Worm (Caenorhabditis elegans) whole organism, midembryonic: Measurements from ENCODE around the gene clec-223.

Experiments used
- T22C8.4 ChIP-seq: fragments of 200-800 bp; sonication (Bioruptor generic); IDR thresholded peaks from 2 replicates; pipeline ENCODE4 v1.3.6; 2022; ENCODE audit warnings: missing genetic modification characterization, missing compliant biosample characterization
- cog-1 ChIP-seq: sonication (generic microtip); optimal IDR thresholded peaks from 2 replicates; lab custom pipeline; 2016; ENCODE audit warnings: missing genetic modification characterization, missing compliant biosample characterization
- flt-1 ChIP-seq: fragments of 200-800 bp; sonication (Bioruptor generic); IDR thresholded peaks from 2 replicates; pipeline ENCODE4 v1.3.6; 2022; ENCODE audit warnings: missing genetic modification characterization, missing compliant biosample characterization
- klf-2 ChIP-seq: fragments of 200-800 bp; sonication (Bioruptor generic); conservative IDR thresholded peaks from 2 replicates; pipeline ENCODE4 v1.3.6; 2022; ENCODE audit warnings: missing genetic modification reagents, missing genetic modification characterization, missing compliant biosample characterization
- med-1 ChIP-seq: sonication (generic microtip); optimal IDR thresholded peaks from 2 replicates; lab custom pipeline; 2017; ENCODE audit warnings: missing genetic modification characterization, mild to moderate bottlenecking, missing compliant biosample characterization, antibody characterized with exemption, missing genetic modification reagents; ENCODE audit not compliant: insufficient read depth
- ref-1 ChIP-seq: fragments of 200-800 bp; sonication (Bioruptor generic); conservative IDR thresholded peaks from 2 replicates; pipeline ENCODE4 v1.3.6; 2022; ENCODE audit warnings: missing genetic modification reagents, missing genetic modification characterization, missing compliant biosample characterization
- tab-1 ChIP-seq: fragments of 200-800 bp; sonication (Bioruptor generic); IDR thresholded peaks from 2 replicates; pipeline ENCODE4 v1.3.6; 2022; ENCODE audit warnings: missing genetic modification characterization, missing compliant biosample characterization
- ztf-23 ChIP-seq: fragments of 200-800 bp; sonication (Bioruptor generic); IDR thresholded peaks from 2 replicates; pipeline ENCODE4 v1.3.6; 2022; ENCODE audit warnings: missing genetic modification reagents, missing genetic modification characterization, missing compliant biosample characterization
- ztf-29 ChIP-seq: fragments of 200-800 bp; sonication (Bioruptor generic); IDR thresholded peaks from 2 replicates; pipeline ENCODE4 v1.3.6; 2022; ENCODE audit warnings: missing genetic modification reagents, missing genetic modification characterization, missing compliant biosample characterization

clec-223 gene

DNA sequence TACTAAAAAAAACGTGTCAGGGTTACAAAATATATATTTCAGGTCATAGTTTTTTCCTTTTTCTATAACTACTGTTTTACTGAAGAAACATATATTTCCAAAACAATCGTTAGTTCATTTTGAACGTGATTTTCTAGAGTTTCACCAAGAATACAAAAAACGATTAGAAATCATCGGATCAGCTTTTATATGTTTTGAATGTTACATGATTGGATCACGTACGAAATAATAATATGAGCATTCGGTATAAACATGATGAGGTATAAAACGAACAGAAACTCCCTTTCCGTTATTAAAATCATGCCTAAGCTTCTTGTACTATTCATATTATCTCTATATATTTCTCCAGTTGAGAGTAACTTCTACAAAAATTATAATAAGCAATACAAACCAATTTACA is at the start of gene clec-223:
clec-223 (plus strand) TSS at position 301 of the 400 bp plus-strand sequence.
- no peak for TF ChIP-seq tab-1
- TF ChIP-seq T22C8.4: no peak
- TF ChIP-seq med-1: no peak
- TF ChIP-seq cog-1 (tag; lab: Kevin White, UChicago): no peak
- TF ChIP-seq klf-2 (GFP tag; lab: Robert Waterston, UW): no peak
- TF ChIP-seq ztf-23 (GFP tag; lab: Robert Waterston, UW): no peak
- no peak for TF ChIP-seq flt-1
- no peak for TF ChIP-seq ztf-29 (GFP tag; lab: Robert Waterston, UW)
- no peak for TF ChIP-seq ref-1 (GFP tag; lab: Robert Waterston, UW)

DNA sequence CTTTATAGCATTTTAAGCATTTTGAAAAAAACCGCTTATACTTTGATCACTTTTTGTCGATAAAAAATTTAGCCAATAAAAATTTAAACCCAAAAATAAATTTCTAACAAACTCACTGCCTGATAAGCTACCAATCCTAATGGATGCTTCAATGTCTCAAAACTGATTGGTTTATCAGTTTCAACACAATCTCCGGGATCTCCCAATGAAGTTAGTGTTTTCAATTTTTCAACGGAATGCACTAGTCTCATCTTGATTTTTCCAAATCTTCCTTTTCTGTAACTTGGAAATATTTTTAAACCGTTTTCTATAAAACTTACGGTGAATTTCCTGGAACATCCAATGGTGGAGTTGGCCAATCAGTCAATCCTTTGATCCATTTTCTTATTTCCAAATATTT is 49.2 kb upstream of the clec-223 start:
- TF ChIP-seq klf-2 (GFP tag; lab: Robert Waterston, UW): no peak
- TF ChIP-seq ztf-23 (GFP tag; lab: Robert Waterston, UW): no peak
- no peak for TF ChIP-seq flt-1
- no peak for TF ChIP-seq tab-1
- no peak for TF ChIP-seq cog-1 (tag; lab: Kevin White, UChicago)
- TF ChIP-seq ref-1 (GFP tag; lab: Robert Waterston, UW): no peak
- TF ChIP-seq T22C8.4: no peak
- TF ChIP-seq med-1: no peak
- TF ChIP-seq ztf-29 (GFP tag; lab: Robert Waterston, UW): no peak

DNA sequence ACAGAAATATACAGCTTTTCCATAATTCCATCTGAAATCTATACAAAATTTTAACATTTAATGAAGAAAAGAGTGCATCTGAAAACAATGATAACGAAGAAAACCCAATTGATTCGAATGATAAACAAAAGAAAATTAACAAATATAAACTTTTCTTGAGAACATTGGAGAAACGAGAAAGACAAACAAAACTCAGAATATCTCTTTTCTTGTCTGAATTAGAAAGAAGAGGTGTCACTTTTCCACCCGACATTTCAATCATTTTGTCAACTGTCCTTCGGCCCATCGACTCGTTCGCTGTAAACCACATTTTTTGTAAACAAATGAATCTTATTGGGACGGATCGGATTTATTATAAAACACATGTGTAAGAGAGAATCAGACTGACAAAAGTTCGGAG is 47.0 kb upstream of the clec-223 start, which contains the start of gene bgal-1:
bgal-1 (minus strand) TSS at position 38 of the 400 bp plus-strand sequence.
- no peak for TF ChIP-seq cog-1 (tag; lab: Kevin White, UChicago)
- TF ChIP-seq klf-2 (GFP tag; lab: Robert Waterston, UW): no peak
- no peak for TF ChIP-seq T22C8.4
- TF ChIP-seq tab-1: no peak
- TF ChIP-seq ref-1 (GFP tag; lab: Robert Waterston, UW): no peak

DNA sequence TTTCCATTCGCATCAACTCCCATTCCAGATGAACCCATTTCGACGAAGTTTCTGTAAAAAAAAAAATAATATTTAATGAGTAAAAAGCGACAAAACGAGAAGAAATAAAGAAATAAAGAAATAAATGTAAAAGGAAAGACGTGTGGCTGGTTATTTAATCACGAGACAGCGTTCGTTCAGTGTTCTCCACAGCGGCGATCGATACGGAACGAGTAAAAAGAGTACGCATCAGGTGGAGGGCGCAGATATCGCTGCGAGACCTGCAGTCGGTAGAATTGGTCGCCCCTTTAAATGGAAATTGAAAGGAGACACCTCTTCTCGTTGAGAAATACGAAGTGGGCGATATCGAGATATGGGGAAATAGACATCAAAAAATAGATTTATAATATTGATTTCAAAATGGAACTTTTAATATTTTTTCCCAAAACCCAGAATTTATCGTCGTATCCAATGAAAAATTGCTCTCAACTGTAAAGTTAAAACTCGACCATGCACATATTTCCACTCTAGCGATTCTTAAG is 44.2 kb upstream of the clec-223 start, which contains the start of gene pqn-70:
pqn-70 (minus strand) TSS at position 51 of the 521 bp plus-strand sequence.
- TF ChIP-seq ref-1 (GFP tag; lab: Robert Waterston, UW): no peak
- peak; percentile 67; the same call in 1 of the 2 replicates for TF ChIP-seq flt-1
- TF ChIP-seq tab-1: no peak
- TF ChIP-seq ztf-29 (GFP tag; lab: Robert Waterston, UW): no peak
- TF ChIP-seq T22C8.4: peak; percentile 90
- peak; percentile 61 for TF ChIP-seq cog-1 (tag; lab: Kevin White, UChicago)
- TF ChIP-seq med-1: no peak
- TF ChIP-seq ztf-23 (GFP tag; lab: Robert Waterston, UW): peak; percentile 57; the same call in 1 of the 2 replicates
- no peak for TF ChIP-seq klf-2 (GFP tag; lab: Robert Waterston, UW)

DNA sequence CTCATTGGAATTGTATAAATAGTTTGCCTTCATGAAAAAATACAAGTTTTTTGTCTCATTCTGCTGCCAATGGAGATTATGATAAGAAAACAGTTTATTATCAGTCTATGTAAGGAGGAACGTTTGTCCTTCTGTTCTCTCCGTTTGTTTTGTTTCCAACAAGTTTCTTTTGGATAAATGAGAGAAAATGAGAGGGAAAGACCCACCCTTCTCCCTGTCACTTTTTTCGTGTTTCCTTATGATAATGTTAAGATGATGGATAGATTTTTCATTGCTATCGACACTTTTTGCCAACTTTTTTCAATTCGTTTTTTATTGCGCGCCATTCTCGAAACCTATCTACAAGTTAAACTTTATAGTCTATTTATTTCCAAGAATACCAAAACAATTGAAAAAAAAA is 41.8 kb upstream of the clec-223 start:
- TF ChIP-seq T22C8.4: no peak
- TF ChIP-seq tab-1: no peak
- no peak for TF ChIP-seq ztf-23 (GFP tag; lab: Robert Waterston, UW)
- TF ChIP-seq klf-2 (GFP tag; lab: Robert Waterston, UW): no peak
- no peak for TF ChIP-seq ztf-29 (GFP tag; lab: Robert Waterston, UW)
- no peak for TF ChIP-seq cog-1 (tag; lab: Kevin White, UChicago)
- TF ChIP-seq ref-1 (GFP tag; lab: Robert Waterston, UW): no peak
- TF ChIP-seq flt-1: no peak
- TF ChIP-seq med-1: no peak

DNA sequence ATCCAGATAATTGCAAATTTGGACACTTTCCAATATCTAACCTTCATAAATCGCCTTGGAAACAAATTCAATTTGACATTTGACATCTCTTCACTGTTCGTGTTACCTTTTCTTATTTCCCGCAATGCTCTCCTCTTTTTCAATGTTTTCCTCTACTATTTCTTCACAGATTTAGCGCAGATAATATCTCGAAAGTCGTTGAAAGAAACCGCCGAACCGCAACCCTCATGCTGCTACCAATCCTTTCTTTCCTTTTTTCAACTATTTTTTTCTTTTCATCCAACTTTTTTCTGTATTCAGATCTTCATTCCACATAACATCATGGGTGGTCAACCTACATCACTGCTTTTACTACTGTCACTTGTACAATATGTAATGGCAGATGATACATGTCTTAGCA is 38.6 kb upstream of the clec-223 start, which contains the start of gene T19B10.5:
T19B10.5 (plus strand) TSS at position 301 of the 400 bp plus-strand sequence.
- TF ChIP-seq ztf-23 (GFP tag; lab: Robert Waterston, UW) (no peak), ref-1 (GFP tag; lab: Robert Waterston, UW) (no peak), tab-1 (no peak), cog-1 (tag; lab: Kevin White, UChicago) (no peak), T22C8.4 (no peak), flt-1 (no peak), ztf-29 (GFP tag; lab: Robert Waterston, UW) (no peak), klf-2 (GFP tag; lab: Robert Waterston, UW) (no peak), med-1 (no peak)

DNA sequence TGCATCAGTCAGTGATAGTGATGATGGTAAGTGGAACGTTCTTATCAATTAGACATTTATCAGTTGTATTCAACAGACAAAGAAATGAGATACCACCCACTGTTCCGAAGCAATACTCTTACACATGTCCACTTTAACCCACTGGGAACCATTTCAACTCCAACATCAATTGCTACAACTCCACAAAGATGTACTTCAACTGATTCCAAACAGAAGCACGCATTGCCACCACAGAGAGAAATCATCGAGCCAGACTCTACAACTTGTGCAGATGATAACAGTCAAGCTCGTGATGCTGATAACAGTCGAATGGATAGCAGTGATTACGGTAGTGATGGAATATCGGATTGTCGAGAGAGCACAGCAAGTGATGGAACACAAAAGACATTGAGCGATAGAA is 37.1 kb upstream of the clec-223 start:
- TF ChIP-seq tab-1: no peak
- TF ChIP-seq ztf-23 (GFP tag; lab: Robert Waterston, UW): no peak
- no peak for TF ChIP-seq klf-2 (GFP tag; lab: Robert Waterston, UW)
- no peak for TF ChIP-seq cog-1 (tag; lab: Kevin White, UChicago)
- TF ChIP-seq ref-1 (GFP tag; lab: Robert Waterston, UW): no peak
- no peak for TF ChIP-seq med-1
- TF ChIP-seq ztf-29 (GFP tag; lab: Robert Waterston, UW): no peak
- no peak for TF ChIP-seq T22C8.4
- TF ChIP-seq flt-1: no peak

DNA sequence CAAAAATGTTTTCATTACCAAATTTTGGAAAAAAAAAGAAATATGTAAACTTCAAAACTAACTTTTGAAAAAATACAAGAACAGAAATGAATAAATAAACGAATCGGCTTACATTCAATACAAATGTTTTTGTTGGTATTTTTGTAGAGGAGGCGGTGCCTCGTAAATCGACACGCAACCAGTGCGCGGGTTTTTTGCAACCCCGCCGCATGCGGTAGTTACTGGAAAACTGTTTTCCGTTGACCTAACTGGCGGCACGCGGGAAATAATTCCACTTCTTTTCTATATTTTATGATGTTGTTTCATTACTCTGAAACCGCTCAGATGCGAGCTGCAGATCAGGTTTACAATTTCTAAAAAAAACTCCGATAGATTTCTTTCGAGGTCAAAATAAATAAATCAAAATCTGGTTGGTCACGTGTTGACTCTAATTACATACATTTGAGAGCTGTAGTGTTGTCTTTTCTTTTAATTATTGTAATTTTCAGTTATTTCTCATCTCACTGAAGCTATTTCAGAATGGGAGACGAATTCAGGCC is 33.7 kb upstream of the clec-223 start, which contains the start of the genes dvc-1 and ima-1:
dvc-1 (minus strand) TSS at position 145 of the 539 bp plus-strand sequence.
ima-1 (plus strand) TSS at position 489 of the 539 bp plus-strand sequence.
- TF ChIP-seq T22C8.4: peak; percentile 57
- TF ChIP-seq ztf-23 (GFP tag; lab: Robert Waterston, UW): peak; percentile 84
- TF ChIP-seq tab-1: peak; percentile 84
- TF ChIP-seq klf-2 (GFP tag; lab: Robert Waterston, UW): peak; percentile 73
- TF ChIP-seq ref-1 (GFP tag; lab: Robert Waterston, UW): no peak
- TF ChIP-seq cog-1 (tag; lab: Kevin White, UChicago): peak; percentile 78
- TF ChIP-seq ztf-29 (GFP tag; lab: Robert Waterston, UW): peak; percentile 27; the same call in 1 of the 2 replicates
- TF ChIP-seq flt-1: peak; percentile 87
- peak; percentile 92 for TF ChIP-seq med-1

DNA sequence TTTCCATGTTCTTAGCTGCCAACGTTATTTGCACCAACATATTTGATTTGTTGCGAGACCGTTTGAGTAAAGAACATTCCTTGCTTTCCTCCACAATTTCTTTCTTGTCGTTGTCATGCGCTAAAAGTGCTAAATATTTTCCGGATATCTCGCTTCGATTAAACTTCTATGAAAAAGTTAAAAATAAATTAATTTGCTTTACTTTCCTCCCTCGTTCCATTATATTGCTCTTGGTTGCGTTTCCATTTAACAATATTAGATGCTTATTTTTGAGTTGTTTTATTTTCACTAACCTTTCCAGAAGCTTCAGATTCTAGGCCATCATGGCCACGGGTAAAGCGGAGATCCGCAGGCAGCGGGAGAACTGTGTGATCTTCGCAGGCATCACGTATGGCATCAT is 31.4 kb upstream of the clec-223 start, which contains the start of gene pgap-1:
pgap-1 (plus strand) TSS at position 301 of the 400 bp plus-strand sequence.
- no peak for TF ChIP-seq cog-1 (tag; lab: Kevin White, UChicago)
- TF ChIP-seq ztf-29 (GFP tag; lab: Robert Waterston, UW): no peak
- TF ChIP-seq klf-2 (GFP tag; lab: Robert Waterston, UW): no peak
- TF ChIP-seq tab-1: no peak
- no peak for TF ChIP-seq T22C8.4
- no peak for TF ChIP-seq med-1
- no peak for TF ChIP-seq flt-1
- TF ChIP-seq ref-1 (GFP tag; lab: Robert Waterston, UW): no peak
- TF ChIP-seq ztf-23 (GFP tag; lab: Robert Waterston, UW): no peak
